Fruit fly (Drosophila melanogaster): ENCODE data around the gene CG34355.
A peak's percentile ranks its signal among the peaks of the same experiment; 100 is the strongest.

CG34355 gene

dm6 chr3R:23772808-23773207, 30.9 kb upstream of the CG34355 start, which contains the start of gene tst (continued):
- TF ChIP-seq CG30431 (GFP tag; optimal IDR thresholded peaks at IDR 0.05), result peak; percentile 87
- TF ChIP-seq ranshi (GFP tag; IDR thresholded peaks at IDR 0.05), result peak; percentile 97
- TF ChIP-seq CG31224 (GFP tag; IDR thresholded peaks at IDR 0.05), result peak; percentile 92
- peak; percentile 20 for TF ChIP-seq Dp (GFP tag; optimal IDR thresholded peaks at IDR 0.05)
- peak; percentile 92 for TF ChIP-seq ap (GFP tag; IDR thresholded peaks at IDR 0.05)
- peak; percentile 77 for TF ChIP-seq ewg (GFP tag; optimal IDR thresholded peaks at IDR 0.05)
- peak; percentile 89 for TF ChIP-seq oc (tag; optimal IDR thresholded peaks at IDR 0.05)
- peak; percentile 34 for TF ChIP-seq CG8944 (GFP tag; optimal IDR thresholded peaks at IDR 0.05)
- peak; percentile 92 for TF ChIP-seq dmrt11E (tag; optimal IDR thresholded peaks at IDR 0.05)
- no peak for TF ChIP-seq pan (optimal IDR thresholded peaks at IDR 0.05)
- peak in 1 of 2 experiments; percentile 97 for TF ChIP-seq pan (GFP tag; optimal IDR thresholded peaks at IDR 0.05 in 1 of 2, IDR thresholded peaks at IDR 0.05 in 1 of 2)
- peak; percentile 56 for TF ChIP-seq aop (GFP tag; IDR thresholded peaks at IDR 0.05)
- TF ChIP-seq Poxn (GFP tag; IDR thresholded peaks at IDR 0.05), result peak; percentile 80
- peak; percentile 55 for TF ChIP-seq CG10321 (GFP tag; IDR thresholded peaks at IDR 0.05)
- TF ChIP-seq CG3838 (GFP tag; optimal IDR thresholded peaks at IDR 0.05), result no peak
- peak; percentile 96 for TF ChIP-seq Sox102F (GFP tag; optimal IDR thresholded peaks at IDR 0.05)
- TF ChIP-seq stc (GFP tag; IDR thresholded peaks at IDR 0.05), result peak; percentile 95
- peak; percentile 94 for TF ChIP-seq CG30403 (GFP tag; optimal IDR thresholded peaks at IDR 0.05)
- TF ChIP-seq corto (GFP tag; optimal IDR thresholded peaks at IDR 0.05), result peak; percentile 36
- peak; percentile 56 for TF ChIP-seq jing (GFP tag; optimal IDR thresholded peaks at IDR 0.05)
- peak; percentile 93 for TF ChIP-seq Taf1 (GFP tag; IDR thresholded peaks at IDR 0.05)
- TF ChIP-seq CG12219 (GFP tag; optimal IDR thresholded peaks at IDR 0.05), result peak; percentile 40
- TF ChIP-seq Ptx1 (GFP tag; IDR thresholded peaks at IDR 0.05), result peak; percentile 99
- peak; percentile 71; the same call in 3 of the 4 replicates for TF ChIP-seq Dll (GFP tag; IDR thresholded peaks at IDR 0.05; ENCODE audit: partially characterized antibody)
- TF ChIP-seq insv (GFP tag; optimal IDR thresholded peaks at IDR 0.05), result peak in 1 of 2 experiments; percentile 36
- peak; percentile 53 for TF ChIP-seq CG10543 (GFP tag; optimal IDR thresholded peaks at IDR 0.05)
- TF ChIP-seq so (GFP tag; IDR thresholded peaks at IDR 0.05), result peak; percentile 89
- TF ChIP-seq CG10267 (tag; optimal IDR thresholded peaks at IDR 0.05), result peak; percentile 89
- peak; percentile 63 for TF ChIP-seq mam (GFP tag; optimal IDR thresholded peaks at IDR 0.05)
- no peak for TF ChIP-seq nau (GFP tag; optimal IDR thresholded peaks at IDR 0.05)
- peak; percentile 87 for TF ChIP-seq gcm (GFP tag; optimal IDR thresholded peaks at IDR 0.05)
- TF ChIP-seq esg (GFP tag; conservative IDR thresholded peaks at IDR 0.05), result peak; percentile 96
- peak; percentile 86 for TF ChIP-seq CG1024 (GFP tag; IDR thresholded peaks at IDR 0.05)
- TF ChIP-seq ham (GFP tag; IDR thresholded peaks at IDR 0.05), result peak; percentile 79
- TF ChIP-seq CG5953 (GFP tag; IDR thresholded peaks at IDR 0.05), result peak; percentile 86
- TF ChIP-seq CG16815 (GFP tag; optimal IDR thresholded peaks at IDR 0.05), result peak; percentile 89
- peak; percentile 91 for TF ChIP-seq Blimp-1 (GFP tag; optimal IDR thresholded peaks at IDR 0.05)
- TF ChIP-seq CG2116 (GFP tag; optimal IDR thresholded peaks at IDR 0.05), result peak; percentile 66
- no peak for TF ChIP-seq zf30C (GFP tag; optimal IDR thresholded peaks at IDR 0.05)
- TF ChIP-seq wdn (GFP tag; IDR thresholded peaks at IDR 0.05), result peak; percentile 95
- TF ChIP-seq CG16779 (GFP tag; IDR thresholded peaks at IDR 0.05), result peak; percentile 84
- TF ChIP-seq gsb-n (tag; optimal IDR thresholded peaks at IDR 0.05), result peak; percentile 95
- no peak for TF ChIP-seq tio (GFP tag; optimal IDR thresholded peaks at IDR 0.05)
- peak; percentile 85 for TF ChIP-seq D19A (tag; optimal IDR thresholded peaks at IDR 0.05)
- TF ChIP-seq fd96Cb (tag; optimal IDR thresholded peaks at IDR 0.05), result peak; percentile 93
- no peak for TF ChIP-seq Atf3 (GFP tag; optimal IDR thresholded peaks at IDR 0.05)
- TF ChIP-seq CoRest (tag; optimal IDR thresholded peaks at IDR 0.05), result peak; percentile 94
- peak; percentile 95 for TF ChIP-seq Abd-B (GFP tag; optimal IDR thresholded peaks at IDR 0.05)
- no peak for TF ChIP-seq CG13894 (tag; optimal IDR thresholded peaks at IDR 0.05)
- peak; percentile 31 for TF ChIP-seq Jarid2 (GFP tag; optimal IDR thresholded peaks at IDR 0.05)
- TF ChIP-seq sima (GFP tag; optimal IDR thresholded peaks at IDR 0.05), result no peak

Measured in whole organism, embryonic.